Fruit fly (Drosophila melanogaster) whole organism, wandering third instar larva: ENCODE data around the gene CG15814.

Source experiments
- Abd-B ChIP-seq: fragments of >200 bp; optimal IDR thresholded peaks from 2 replicates; lab custom pipeline; 2017; ENCODE audit warnings: missing biosample characterization, missing genetic modification characterization
- CG32264 ChIP-seq: fragments of 200-800 bp; sonication (Bioruptor generic); optimal IDR thresholded peaks from 2 replicates; lab custom pipeline; 2016; ENCODE audit warnings: missing biosample characterization, missing genetic modification characterization
- CG9705 ChIP-seq: fragments of 200-800 bp; sonication (Bioruptor generic); optimal IDR thresholded peaks from 2 replicates; lab custom pipeline; 2018; ENCODE audit warnings: missing biosample characterization, mild to moderate bottlenecking, missing genetic modification characterization
- CrebA ChIP-seq: fragments of 200-800 bp; sonication (Bioruptor generic); optimal IDR thresholded peaks from 2 replicates; lab custom pipeline; 2016; ENCODE audit warnings: missing biosample characterization, mild to moderate bottlenecking, missing genetic modification characterization, borderline replicate concordance
- Dfd ChIP-seq: fragments of >200 bp; optimal IDR thresholded peaks from 2 replicates; lab custom pipeline; 2017; ENCODE audit warnings: missing biosample characterization, missing genetic modification characterization
- Dif ChIP-seq: fragments of 200-275, 200-300 bp; sonication (Bioruptor generic); optimal IDR thresholded peaks from 2 replicates; lab custom pipeline; 2018; ENCODE audit warnings: missing biosample characterization, missing genetic modification characterization; ENCODE audit not compliant: partially characterized antibody
- GATAd ChIP-seq: sonication (Bioruptor generic); optimal IDR thresholded peaks from 2 replicates; lab custom pipeline; 2016; ENCODE audit warnings: missing biosample characterization, missing genetic modification characterization
- HLH106 ChIP-seq: fragments of 200-800 bp; optimal IDR thresholded peaks from 3 replicates; lab custom pipeline; 2019; ENCODE audit warnings: missing biosample characterization, mild to moderate bottlenecking, missing genetic modification characterization, moderate library complexity
- Hnf4 ChIP-seq: fragments of 200-800 bp; sonication (Bioruptor generic); optimal IDR thresholded peaks from 2 replicates; lab custom pipeline; 2016; ENCODE audit warnings: missing biosample characterization, mild to moderate bottlenecking, missing genetic modification characterization
- Hr83 ChIP-seq: fragments of 200-300 bp; sonication (Bioruptor generic); optimal IDR thresholded peaks from 2 replicates; lab custom pipeline; 2016; ENCODE audit warnings: missing biosample characterization, mild to moderate bottlenecking, missing genetic modification characterization, moderate library complexity; ENCODE audit not compliant: poor library complexity, severe bottlenecking
- Jra ChIP-seq: sonication (Bioruptor generic); optimal IDR thresholded peaks from 2 replicates; lab custom pipeline; 2016; ENCODE audit warnings: missing biosample characterization, missing genetic modification characterization
- Mio ChIP-seq: sonication (Bioruptor generic); optimal IDR thresholded peaks from 2 replicates; lab custom pipeline; 2016; ENCODE audit warnings: missing biosample characterization, missing genetic modification characterization
- Myc ChIP-seq: fragments of >200 bp; optimal IDR thresholded peaks from 2 replicates; lab custom pipeline; 2017
- N ChIP-seq: fragments of >200 bp; optimal IDR thresholded peaks from 2 replicates; lab custom pipeline; 2018; ENCODE audit warnings: missing biosample characterization, missing external identifiers, missing genetic modification characterization
- OdsH ChIP-seq: fragments of 200-800 bp; sonication (Bioruptor generic); optimal IDR thresholded peaks from 2 replicates; lab custom pipeline; 2016; ENCODE audit warnings: missing biosample characterization, mild to moderate bottlenecking, missing genetic modification characterization
- Rel ChIP-seq, 2 experiments: fragments of 200-800 bp; sonication (Bioruptor generic) in 1 of 2; optimal IDR thresholded peaks; 2 replicates in 1 of 2; 3 replicates in 1 of 2; lab custom pipeline; 2016 to 2019; ENCODE audit warnings: mild to moderate bottlenecking in 2 of 2, missing biosample characterization in 2 of 2, missing genetic modification characterization in 2 of 2, moderate library complexity in 1 of 2
- Sp1 ChIP-seq: fragments of 200-800 bp; sonication (Bioruptor generic); optimal IDR thresholded peaks from 3 replicates; lab custom pipeline; 2019; ENCODE audit warnings: missing biosample characterization, mild to moderate bottlenecking, missing genetic modification characterization, moderate library complexity
- Vsx2 ChIP-seq: fragments of 200-300, 225-300 bp; sonication (Bioruptor generic); optimal IDR thresholded peaks from 2 replicates; lab custom pipeline; 2018; ENCODE audit warnings: missing biosample characterization, missing genetic modification characterization; ENCODE audit not compliant: partially characterized antibody
- br ChIP-seq: fragments of 200-800 bp; sonication (Bioruptor generic); optimal IDR thresholded peaks from 2 replicates; lab custom pipeline; 2016; ENCODE audit warnings: missing biosample characterization, missing genetic modification characterization
- brk ChIP-seq: fragments of 200-800 bp; sonication (Bioruptor generic); optimal IDR thresholded peaks from 2 replicates; lab custom pipeline; 2016; ENCODE audit warnings: missing biosample characterization, mild to moderate bottlenecking, missing genetic modification characterization
- dl ChIP-seq, 2 experiments: fragments of 175-275, 200-275 bp in 1 of 2; fragments of 200-275 bp in 1 of 2; sonication (Bioruptor generic); optimal IDR thresholded peaks; lab custom pipeline; 2018; ENCODE audit warnings: mild to moderate bottlenecking in 2 of 2, missing biosample characterization in 2 of 2, missing genetic modification characterization in 2 of 2, moderate library complexity in 2 of 2; ENCODE audit not compliant: partially characterized antibody in 2 of 2, insufficient read depth in 1 of 2
- dmrt93B ChIP-seq: fragments of 200-800 bp; sonication (Bioruptor generic); optimal IDR thresholded peaks from 2 replicates; lab custom pipeline; 2018; ENCODE audit warnings: missing biosample characterization, mild to moderate bottlenecking, missing genetic modification characterization
- dsf ChIP-seq: sonication (Bioruptor generic); optimal IDR thresholded peaks from 2 replicates; lab custom pipeline; 2016; ENCODE audit warnings: missing biosample characterization, missing genetic modification characterization, borderline replicate concordance
- ey ChIP-seq: fragments of 200-800 bp; sonication (Bioruptor generic); optimal IDR thresholded peaks from 2 replicates; lab custom pipeline; 2016; ENCODE audit warnings: missing biosample characterization, missing genetic modification characterization
- foxo ChIP-seq, 2 experiments: fragments of 200-800 bp; sonication (Bioruptor generic); optimal IDR thresholded peaks; 2 replicates in 1 of 2; 3 replicates in 1 of 2; lab custom pipeline; 2016 to 2017; ENCODE audit warnings: missing biosample characterization in 2 of 2, missing genetic modification characterization in 2 of 2
- fru ChIP-seq: fragments of 200-800 bp; sonication (Bioruptor generic); optimal IDR thresholded peaks from 3 replicates; lab custom pipeline; 2016; ENCODE audit warnings: missing biosample characterization, mild to moderate bottlenecking, missing genetic modification characterization
- h ChIP-seq: fragments of 200-800 bp; sonication (Bioruptor generic); optimal IDR thresholded peaks from 3 replicates; lab custom pipeline; 2016; ENCODE audit warnings: missing biosample characterization, mild to moderate bottlenecking, missing genetic modification characterization
- jim ChIP-seq: fragments of 175-275, 200-325 bp; sonication (Bioruptor generic); optimal IDR thresholded peaks from 2 replicates; lab custom pipeline; 2016; ENCODE audit warnings: missing biosample characterization, mild to moderate bottlenecking, missing genetic modification characterization
- pan ChIP-seq: fragments of >200 bp; optimal IDR thresholded peaks from 2 replicates; lab custom pipeline; 2017
- psq ChIP-seq: fragments of 200-800 bp; sonication (Bioruptor generic); optimal IDR thresholded peaks from 3 replicates; lab custom pipeline; 2017; ENCODE audit warnings: missing biosample characterization, mild to moderate bottlenecking, missing genetic modification characterization, moderate library complexity
- rgr ChIP-seq: fragments of 200-800 bp; sonication (Bioruptor generic); optimal IDR thresholded peaks from 3 replicates; lab custom pipeline; 2016; ENCODE audit warnings: missing biosample characterization, mild to moderate bottlenecking, missing genetic modification characterization
- sv ChIP-seq: fragments of 200-800 bp; sonication (Bioruptor generic); optimal IDR thresholded peaks from 3 replicates; lab custom pipeline; 2016; ENCODE audit warnings: missing biosample characterization, missing genetic modification characterization
- tai ChIP-seq: sonication (Bioruptor generic); optimal IDR thresholded peaks from 2 replicates; lab custom pipeline; 2016; ENCODE audit warnings: missing biosample characterization, missing genetic modification characterization
- usp ChIP-seq: fragments of >200 bp; optimal IDR thresholded peaks from 2 replicates; lab custom pipeline; 2017; ENCODE audit warnings: missing biosample characterization, missing genetic modification characterization
- woc ChIP-seq: sonication (Bioruptor generic); optimal IDR thresholded peaks from 2 replicates; lab custom pipeline; 2016; ENCODE audit warnings: missing biosample characterization, mild to moderate bottlenecking, missing genetic modification characterization

Gene CG15814

dm6 chrX:17826807-17827703 is 23.1 kb downstream of the CG15814 start, which contains the start of gene Socs16D (continued):
- peak; percentile 51 for TF ChIP-seq Sp1
- peak; percentile 77 for TF ChIP-seq Abd-B (GFP tag; lab: Kevin White, UChicago)
- no peak for TF ChIP-seq Myc (lab: Kevin White, UChicago)

dm6 chrX:17821466-17821865 is 28.7 kb downstream of the CG15814 start:
- no peak for TF ChIP-seq dmrt93B (GFP tag; lab: Kevin White, UChicago)
- TF ChIP-seq Sp1 = no peak
- TF ChIP-seq fru (GFP tag; lab: Kevin White, UChicago) = peak; percentile 59
- TF ChIP-seq sv (GFP tag; lab: Kevin White, UChicago) = no peak
- TF ChIP-seq Dif (GFP tag; lab: Kevin White, UChicago) = no peak
- TF ChIP-seq CG9705 = no peak
- TF ChIP-seq psq (GFP tag; lab: Kevin White, UChicago) = no peak

- TF ChIP-seq Dfd (GFP tag; lab: Kevin White, UChicago) (no peak), h (peak; percentile 22), jim (GFP tag; lab: Kevin White, UChicago) (no peak), fru (GFP tag; lab: Kevin White, UChicago) (peak; percentile 18), N (GFP tag; lab: Kevin White, UChicago) (no peak), ey (peak; percentile 9), pan (lab: Kevin White, UChicago) (no peak), psq (GFP tag; lab: Kevin White, UChicago) (peak; percentile 20), rgr (peak; percentile 30), Hnf4 (GFP tag; lab: Kevin White, UChicago) (peak; percentile 34), HLH106 (tag; lab: Kevin White, UChicago) (peak; percentile 43), brk (GFP tag; lab: Kevin White, UChicago) (no peak), OdsH (GFP tag; lab: Kevin White, UChicago) (peak; percentile 53), foxo (GFP tag; optimal IDR thresholded peaks at IDR 0.05; lab: Kevin White, UChicago) (peak in 1 of 2 experiments; percentile 49)
Observed at dm6 chrX:17820252-17820651, 29.9 kb downstream of the CG15814 start.

dm6 chrX:17819635-17820139 is 30.5 kb downstream of the CG15814 start, which contains the start of gene CG12986:
TSS of gene CG12986 (minus strand) at chrX:17819685.
- TF ChIP-seq dl (GFP tag; optimal IDR thresholded peaks at IDR 0.05; lab: Kevin White, UChicago; ENCODE audit: insufficient read depth in 1 of 2, partially characterized antibody in 2 of 2) (no peak), fru (GFP tag; lab: Kevin White, UChicago) (no peak), pan (lab: Kevin White, UChicago) (no peak), Hr83 (no peak), Myc (lab: Kevin White, UChicago) (no peak), CrebA (GFP tag; lab: Kevin White, UChicago) (no peak), rgr (no peak), Rel (GFP tag; optimal IDR thresholded peaks at IDR 0.05; lab: Kevin White, UChicago) (no peak), Rel (tag; optimal IDR thresholded peaks at IDR 0.05; lab: Kevin White, UChicago) (no peak), CG32264 (GFP tag; lab: Kevin White, UChicago) (no peak), Sp1 (no peak), tai (GFP tag; lab: Kevin White, UChicago) (no peak), dmrt93B (GFP tag; lab: Kevin White, UChicago) (no peak), Mio (no peak)
- TF ChIP-seq, all 38 proteins: peak for 0

DNA sequence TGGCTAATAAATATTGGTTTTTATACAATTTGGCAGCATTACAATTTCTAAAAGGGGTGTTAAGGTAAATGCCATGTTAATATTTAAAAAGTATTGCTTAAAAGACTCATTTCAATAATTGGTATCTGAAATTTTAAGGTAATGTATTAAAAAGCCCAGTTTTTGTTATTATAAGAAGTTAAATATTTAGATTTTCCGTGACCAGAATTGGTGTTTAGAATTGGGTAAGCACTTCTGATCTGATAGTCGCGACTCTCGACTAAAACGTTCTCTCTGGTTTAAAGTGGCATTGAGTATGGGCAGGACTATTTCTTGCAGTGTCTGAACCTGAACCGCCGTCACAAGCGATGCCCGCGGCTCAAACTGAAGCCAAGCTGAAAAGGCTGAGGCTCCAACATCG is 33.7 kb downstream of the CG15814 start:
- no peak for TF ChIP-seq GATAd (GFP tag; lab: Kevin White, UChicago)
- peak; percentile 3 for TF ChIP-seq rgr
- peak; percentile 54 for TF ChIP-seq h
- no peak for TF ChIP-seq Dfd (GFP tag; lab: Kevin White, UChicago)
- TF ChIP-seq ey = peak; percentile 44
- peak; percentile 68 for TF ChIP-seq Sp1
- TF ChIP-seq br = peak; percentile 3
- TF ChIP-seq dsf (GFP tag; lab: Kevin White, UChicago) = no peak
- TF ChIP-seq jim (GFP tag; lab: Kevin White, UChicago) = no peak
- no peak for TF ChIP-seq CG9705
- TF ChIP-seq woc (GFP tag; lab: Kevin White, UChicago) = peak; percentile 45
- TF ChIP-seq foxo (GFP tag; optimal IDR thresholded peaks at IDR 0.05; lab: Kevin White, UChicago) = peak in 1 of 2 experiments; percentile 45
- no peak for TF ChIP-seq Mio
- TF ChIP-seq sv (GFP tag; lab: Kevin White, UChicago) = no peak
- no peak for TF ChIP-seq Dif (GFP tag; lab: Kevin White, UChicago)
- no peak for TF ChIP-seq N (GFP tag; lab: Kevin White, UChicago)
- no peak for TF ChIP-seq Jra (GFP tag; lab: Kevin White, UChicago)
- no peak for TF ChIP-seq Vsx2
- TF ChIP-seq tai (GFP tag; lab: Kevin White, UChicago) = no peak
- no peak for TF ChIP-seq Myc (lab: Kevin White, UChicago)
- TF ChIP-seq psq (GFP tag; lab: Kevin White, UChicago) = peak; percentile 31
- no peak for TF ChIP-seq usp
- TF ChIP-seq HLH106 (tag; lab: Kevin White, UChicago) = peak; percentile 58
- TF ChIP-seq pan (lab: Kevin White, UChicago) = no peak
- TF ChIP-seq fru (GFP tag; lab: Kevin White, UChicago) = peak; percentile 40
- peak; percentile 15 for TF ChIP-seq dmrt93B (GFP tag; lab: Kevin White, UChicago)
- peak; percentile 78 for TF ChIP-seq OdsH (GFP tag; lab: Kevin White, UChicago)
- TF ChIP-seq brk (GFP tag; lab: Kevin White, UChicago) = no peak
